Worm (Caenorhabditis elegans): ENCODE measurements around the gene picd-1.

picd-1 gene

DNA sequence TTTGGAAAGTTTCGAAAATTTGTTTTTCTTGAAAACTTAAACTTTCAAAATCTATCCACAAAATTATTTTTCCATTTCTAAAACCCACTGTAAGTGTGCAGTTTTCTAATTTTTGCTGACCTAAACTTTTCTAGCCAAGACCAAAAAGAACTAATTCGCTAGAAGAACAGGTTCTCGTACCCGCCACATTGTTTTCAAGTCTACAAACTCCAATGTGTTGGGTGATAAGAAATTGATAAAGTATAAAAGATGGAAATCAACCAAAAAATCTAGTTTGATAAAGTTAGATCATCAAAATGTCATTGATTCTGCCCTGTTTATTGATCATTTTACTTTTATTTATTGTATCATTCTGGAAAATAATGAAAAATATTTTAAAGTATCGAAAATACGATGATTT, 45.7 kb upstream of the picd-1 start, which contains the start of gene cyp-29A3:
cyp-29A3 (plus strand) TSS at position 269 of the 400 bp plus-strand sequence.
- no peak for TF ChIP-seq madf-3 (GFP tag; IDR thresholded peaks at IDR 0.05)
- no peak for TF ChIP-seq T26A5.8 (tag; optimal IDR thresholded peaks at IDR 0.05)
- TF ChIP-seq ztf-28 (GFP tag; IDR thresholded peaks at IDR 0.05), result no peak
- no peak for TF ChIP-seq let-526 (GFP tag; IDR thresholded peaks at IDR 0.05)
- TF ChIP-seq ztf-18 (tag; optimal IDR thresholded peaks at IDR 0.05), result no peak
- TF ChIP-seq K12H6.12 (tag; optimal IDR thresholded peaks at IDR 0.05), result no peak
- TF ChIP-seq egl-44 (GFP tag; IDR thresholded peaks at IDR 0.05), result no peak
- no peak for TF ChIP-seq tbp1 (GFP tag; optimal IDR thresholded peaks at IDR 0.05)
- no peak for TF ChIP-seq hlh-26 (GFP tag; conservative IDR thresholded peaks at IDR 0.05)
- TF ChIP-seq let-607 (tag; optimal IDR thresholded peaks at IDR 0.05), result no peak
- TF ChIP-seq nfya-1 (tag; optimal IDR thresholded peaks at IDR 0.05; ENCODE audit: borderline replicate concordance, insufficient read depth), result no peak
- no peak for TF ChIP-seq B0035.1 (tag; optimal IDR thresholded peaks at IDR 0.05)
- TF ChIP-seq dpff-1 (tag; optimal IDR thresholded peaks at IDR 0.05), result no peak

DNA sequence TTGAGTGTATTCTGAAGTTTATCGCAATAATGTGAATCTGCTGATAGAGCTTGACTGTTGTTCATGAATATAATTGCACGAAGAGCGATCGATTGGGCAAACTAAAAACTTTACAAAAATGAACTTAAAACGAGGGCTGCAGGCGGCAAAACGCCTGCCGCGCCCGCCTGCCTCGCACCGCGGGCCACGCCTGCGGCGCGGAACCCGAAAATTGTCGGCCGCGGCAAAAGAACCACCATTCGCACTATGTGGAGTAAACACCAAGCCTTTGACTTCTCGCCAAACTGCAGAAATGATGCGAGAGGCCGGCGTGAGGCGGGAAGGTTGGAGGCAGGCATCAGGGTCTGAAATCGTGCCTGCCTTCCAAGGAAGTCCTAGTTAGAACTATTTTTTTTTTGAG, 40.7 kb upstream of the picd-1 start:
- no peak for TF ChIP-seq hmg-1.2 (GFP tag; IDR thresholded peaks at IDR 0.05)
- TF ChIP-seq ztf-3 (GFP tag; optimal IDR thresholded peaks at IDR 0.05), result no peak
- 0 out of 2 replicates have a peak, but pooled peaks have one; percentile 18 for TF ChIP-seq bed-2 (GFP tag; IDR thresholded peaks at IDR 0.05)
- no peak for TF ChIP-seq snpc-1.3 (tag; optimal IDR thresholded peaks at IDR 0.05; ENCODE audit: insufficient read depth)
- TF ChIP-seq snpc-4 (GFP tag; optimal IDR thresholded peaks at IDR 0.05), result no peak
- TF ChIP-seq snpc-4 (tag; optimal IDR thresholded peaks at IDR 0.05), result peak in 2 of 4 experiments; percentile 41 to 82
- no peak for TF ChIP-seq let-607 (tag; optimal IDR thresholded peaks at IDR 0.05)
- TF ChIP-seq K11D2.4 (GFP tag; IDR thresholded peaks at IDR 0.05), result peak; percentile 20; the same call in 1 of the 2 replicates
- TF ChIP-seq snpc-1.1 (tag; optimal IDR thresholded peaks at IDR 0.05; ENCODE audit: insufficient read depth), result peak; percentile 61
- no peak for TF ChIP-seq somi-1 (GFP tag; optimal IDR thresholded peaks at IDR 0.05)
- no peak for TF ChIP-seq K12H6.12 (tag; optimal IDR thresholded peaks at IDR 0.05)
- no peak for TF ChIP-seq Y95B8A.8 (GFP tag; IDR thresholded peaks at IDR 0.05)
- TF ChIP-seq egrh-3 (GFP tag; IDR thresholded peaks at IDR 0.05), result peak; percentile 72; the same call in 1 of the 2 replicates
- peak; percentile 62 for TF ChIP-seq lin-26 (GFP tag; IDR thresholded peaks at IDR 0.05)

DNA sequence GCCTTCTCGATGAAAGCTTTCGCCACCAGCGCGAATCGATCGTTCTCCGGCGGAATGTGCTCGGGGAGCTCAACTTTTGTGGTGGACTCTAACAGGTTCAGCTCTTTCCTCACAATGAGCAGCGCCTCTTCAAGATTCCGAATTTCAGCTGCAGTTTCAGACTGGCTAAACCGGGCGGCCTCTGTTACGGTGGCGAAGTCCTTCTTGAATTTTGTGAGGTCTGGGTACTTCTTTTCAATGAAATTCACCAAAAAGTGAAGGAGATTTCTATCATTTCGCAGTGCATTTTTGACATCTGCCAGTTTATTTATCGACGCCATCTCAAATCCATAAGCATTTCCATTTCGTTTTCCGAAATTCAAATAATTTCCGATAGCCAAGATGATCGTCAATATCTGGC, 38.1 kb upstream of the picd-1 start:
- TF ChIP-seq zfh-2 (GFP tag; conservative IDR thresholded peaks at IDR 0.05) (0 out of 2 replicates have a peak, but pooled peaks have one; percentile 14), snpc-1.3 (tag; optimal IDR thresholded peaks at IDR 0.05; ENCODE audit: insufficient read depth) (no peak)

DNA sequence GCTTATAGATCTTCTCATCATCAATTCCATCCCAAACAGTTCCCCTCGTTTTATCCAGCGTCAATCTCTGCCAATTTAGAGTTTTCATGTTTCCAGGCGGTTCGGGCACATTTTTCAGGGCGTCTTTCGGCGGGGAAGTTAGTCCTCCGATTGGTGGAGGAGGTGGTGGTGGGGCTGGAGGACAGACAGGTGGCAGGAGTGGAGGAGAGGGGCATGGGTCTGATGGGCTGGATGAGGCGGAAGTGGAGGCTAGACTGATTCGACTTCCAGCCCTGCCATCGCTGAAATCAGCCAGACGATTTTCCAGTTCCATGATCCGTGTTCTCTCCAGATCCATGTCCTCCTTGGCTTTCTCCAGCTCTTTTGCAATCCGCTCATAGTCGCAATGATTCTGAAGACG, 36.5 kb upstream of the picd-1 start:
- TF ChIP-seq egrh-3 (GFP tag; IDR thresholded peaks at IDR 0.05), result peak; percentile 36; the same call in 1 of the 2 replicates
- peak; percentile 80 for TF ChIP-seq zfh-2 (GFP tag; conservative IDR thresholded peaks at IDR 0.05)
- TF ChIP-seq mcd-1 (GFP tag; IDR thresholded peaks at IDR 0.05), result no peak

DNA sequence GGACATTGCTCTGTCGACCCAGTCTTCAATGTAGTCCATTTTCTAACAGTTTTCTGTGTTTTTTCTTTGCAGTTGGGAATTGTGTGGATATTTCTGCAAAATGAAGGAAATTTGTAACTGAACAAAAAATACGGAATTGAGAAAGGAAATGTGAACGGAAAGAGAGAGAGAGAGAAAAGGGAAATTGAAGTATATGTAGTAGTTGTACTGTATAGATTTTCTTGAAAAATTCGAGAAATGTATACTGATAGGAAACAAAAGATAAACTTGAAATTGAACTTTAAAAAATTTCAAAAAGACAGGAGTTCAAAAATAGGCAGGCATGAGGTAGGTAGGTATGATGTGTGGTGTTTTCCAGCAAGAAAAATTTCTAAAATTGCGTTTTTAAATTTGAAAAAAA, 20.9 kb upstream of the picd-1 start, which contains the start of gene daam-1:
daam-1 (minus strand) TSS at position 101 of the 400 bp plus-strand sequence.
- TF ChIP-seq ekl-4 (GFP tag; IDR thresholded peaks at IDR 0.05) (no peak), hlh-26 (GFP tag; conservative IDR thresholded peaks at IDR 0.05) (no peak)

DNA sequence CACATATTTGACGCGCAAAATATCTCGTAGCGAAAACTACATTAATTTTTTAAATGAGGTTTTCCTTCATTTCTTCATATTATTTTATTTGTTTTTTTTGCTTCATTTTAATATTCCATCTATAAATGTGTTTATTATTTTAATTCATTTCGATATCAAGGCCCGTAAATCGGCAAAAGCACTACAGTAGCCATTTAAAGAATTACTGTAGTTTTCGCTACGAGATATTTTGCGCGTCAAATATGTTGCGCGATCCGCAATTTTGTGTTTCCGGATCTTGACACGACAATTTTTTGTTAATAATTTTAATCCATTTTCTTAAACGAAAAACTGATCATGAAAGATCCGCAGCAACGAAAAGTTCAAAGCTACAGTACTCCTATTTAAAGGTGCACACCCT, 2.5 kb upstream of the picd-1 start:
- TF ChIP-seq attf-6 (GFP tag; IDR thresholded peaks at IDR 0.05), result no peak
- TF ChIP-seq K12H6.12 (tag; optimal IDR thresholded peaks at IDR 0.05), result no peak
- no peak for TF ChIP-seq ztf-18 (tag; optimal IDR thresholded peaks at IDR 0.05)
- TF ChIP-seq somi-1 (GFP tag; optimal IDR thresholded peaks at IDR 0.05), result no peak
- TF ChIP-seq dpff-1 (tag; optimal IDR thresholded peaks at IDR 0.05), result no peak
- TF ChIP-seq lin-40 (tag; optimal IDR thresholded peaks at IDR 0.05), result no peak
- no peak for TF ChIP-seq tbp1 (GFP tag; optimal IDR thresholded peaks at IDR 0.05)
- no peak for TF ChIP-seq cebp-1 (GFP tag; IDR thresholded peaks at IDR 0.05)
- TF ChIP-seq cebp-1 (tag; optimal IDR thresholded peaks at IDR 0.05), result no peak
- no peak for TF ChIP-seq ceh-79 (tag; optimal IDR thresholded peaks at IDR 0.05)
- peak; percentile 37; the same call in 1 of the 2 replicates for TF ChIP-seq F33H1.4 (GFP tag; IDR thresholded peaks at IDR 0.05)
- no peak for TF ChIP-seq chd-7 (tag; optimal IDR thresholded peaks at IDR 0.05)
- no peak for TF ChIP-seq F23B12.7 (tag; optimal IDR thresholded peaks at IDR 0.05; ENCODE audit: insufficient read depth)
- peak; percentile 51 for TF ChIP-seq ceh-91 (GFP tag; IDR thresholded peaks at IDR 0.05)
- TF ChIP-seq lir-1 (GFP tag; conservative IDR thresholded peaks at IDR 0.05), result no peak
